Fruit fly (Drosophila melanogaster): Measurements from ENCODE around the gene CG42857.
A peak's percentile ranks its signal among the peaks of the same experiment; 100 is the strongest.

The CG42857 gene

dm6 chr3R:9777941-9778360 lies 43.0 kb downstream of the CG42857 start, which contains the start of gene RpS29 (continued):
- TF ChIP-seq bcd (GFP tag; optimal IDR thresholded peaks at IDR 0.05) (peak; percentile 85), CG3281 (GFP tag; optimal IDR thresholded peaks at IDR 0.05) (peak; percentile 85), gsb (GFP tag; IDR thresholded peaks at IDR 0.05) (peak; percentile 77), jumu (GFP tag; optimal IDR thresholded peaks at IDR 0.05) (peak; percentile 88), Sox100B (GFP tag; optimal IDR thresholded peaks at IDR 0.05) (no peak), CG1832 (GFP tag; optimal IDR thresholded peaks at IDR 0.05) (no peak), CG7271 (tag; optimal IDR thresholded peaks at IDR 0.05) (peak; percentile 60), CG10959 (GFP tag; IDR thresholded peaks at IDR 0.05) (peak; percentile 41; the same call in 1 of the 2 replicates), Mes4 (GFP tag; optimal IDR thresholded peaks at IDR 0.05) (peak; percentile 84), Eip74EF (GFP tag; optimal IDR thresholded peaks at IDR 0.05) (peak in 1 of 2 experiments; percentile 69), bbx (GFP tag; IDR thresholded peaks at IDR 0.05; ENCODE audit: partially characterized antibody) (peak; percentile 95), run (tag; optimal IDR thresholded peaks at IDR 0.05) (peak; percentile 49), unc-4 (GFP tag; IDR thresholded peaks at IDR 0.05; ENCODE audit: partially characterized antibody) (peak; percentile 97), CG12219 (GFP tag; optimal IDR thresholded peaks at IDR 0.05) (peak; percentile 56), CG1792 (GFP tag; optimal IDR thresholded peaks at IDR 0.05) (peak; percentile 81), CG14441 (GFP tag; IDR thresholded peaks at IDR 0.05) (peak; percentile 77), D (optimal IDR thresholded peaks at IDR 0.05) (no peak), D (GFP tag; optimal IDR thresholded peaks at IDR 0.05) (peak; percentile 60), otp (GFP tag; IDR thresholded peaks at IDR 0.05) (peak; percentile 66; the same call in 2 of the 3 replicates), CG4404 (GFP tag; IDR thresholded peaks at IDR 0.05) (peak; percentile 46; the same call in 1 of the 2 replicates), CG6689 (GFP tag; IDR thresholded peaks at IDR 0.05) (peak; percentile 28; the same call in 1 of the 2 replicates), Meics (GFP tag; optimal IDR thresholded peaks at IDR 0.05) (peak; percentile 87), amos (GFP tag; IDR thresholded peaks at IDR 0.05; ENCODE audit: partially characterized antibody) (peak; percentile 99), E2f1 (GFP tag; IDR thresholded peaks at IDR 0.05) (peak; percentile 60), CG1529 (GFP tag; optimal IDR thresholded peaks at IDR 0.05) (peak; percentile 32), grn (GFP tag; optimal IDR thresholded peaks at IDR 0.05) (peak; percentile 61), toy (GFP tag; IDR thresholded peaks at IDR 0.05) (peak; percentile 51; the same call in 1 of the 2 replicates), aop (GFP tag; IDR thresholded peaks at IDR 0.05) (peak; percentile 97), CG13424 (tag; optimal IDR thresholded peaks at IDR 0.05) (peak; percentile 62), CG6654 (GFP tag; optimal IDR thresholded peaks at IDR 0.05) (peak; percentile 1), Poxn (GFP tag; IDR thresholded peaks at IDR 0.05) (peak; percentile 60; the same call in 1 of the 2 replicates), CG17829 (tag; optimal IDR thresholded peaks at IDR 0.05) (peak; percentile 74), H2.0 (GFP tag; IDR thresholded peaks at IDR 0.05) (peak; percentile 74), YL-1 (GFP tag; optimal IDR thresholded peaks at IDR 0.05) (peak; percentile 99), CG9932 (GFP tag; IDR thresholded peaks at IDR 0.05) (peak; percentile 95), tio (GFP tag; optimal IDR thresholded peaks at IDR 0.05) (no peak), h (optimal IDR thresholded peaks at IDR 0.05) (no peak), CTCF (GFP tag; optimal IDR thresholded peaks at IDR 0.05) (peak; percentile 46), CG13624 (GFP tag; optimal IDR thresholded peaks at IDR 0.05) (peak; percentile 92), Deaf1 (tag; optimal IDR thresholded peaks at IDR 0.05) (peak; percentile 43), CG34422 (GFP tag; IDR thresholded peaks at IDR 0.05) (peak; percentile 89), CG9797 (GFP tag; optimal IDR thresholded peaks at IDR 0.05) (peak; percentile 87), hb (GFP tag; IDR thresholded peaks at IDR 0.05; ENCODE audit: partially characterized antibody) (peak; percentile 89), Atf3 (GFP tag; optimal IDR thresholded peaks at IDR 0.05) (peak; percentile 73), CG15011 (GFP tag; optimal IDR thresholded peaks at IDR 0.05) (peak; percentile 49), danr (GFP tag; IDR thresholded peaks at IDR 0.05) (0 out of 2 replicates have a peak, but pooled peaks have one; percentile 28), CG2202 (tag; optimal IDR thresholded peaks at IDR 0.05) (peak; percentile 47), Antp (GFP tag; optimal IDR thresholded peaks at IDR 0.05) (peak; percentile 91), en (GFP tag; optimal IDR thresholded peaks at IDR 0.05) (peak; percentile 59), wdn (GFP tag; IDR thresholded peaks at IDR 0.05) (peak; percentile 56; the same call in 1 of the 2 replicates), slp2 (GFP tag; optimal IDR thresholded peaks at IDR 0.05) (peak; percentile 63), ato (GFP tag; IDR thresholded peaks at IDR 0.05; ENCODE audit: partially characterized antibody) (peak; percentile 88)

All from whole organism, embryonic.